Fruit fly (Drosophila melanogaster) whole organism, embryonic: ENCODE measurements around the gene TwdlM.

Source experiments
- ATbp ChIP-seq: fragments of 200-800 bp; sonication (Bioruptor generic); optimal IDR thresholded peaks from 2 replicates; lab custom pipeline; 2017; ENCODE audit warnings: missing biosample characterization, mild to moderate bottlenecking, missing genetic modification characterization, missing genetic modification reagents
- Atf3 ChIP-seq: fragments of 200-800 bp; sonication (Bioruptor generic); optimal IDR thresholded peaks from 3 replicates; lab custom pipeline; 2016; ENCODE audit warnings: missing biosample characterization, missing genetic modification characterization
- Awh ChIP-seq: fragments of 200-800 bp; sonication (Bioruptor generic); IDR thresholded peaks from 2 replicates; pipeline ENCODE4, ENCODE4 v1.3.6; 2022; ENCODE audit warnings: missing biosample characterization, missing genetic modification characterization
- B-H2 ChIP-seq: fragments of 200-800 bp; sonication (Bioruptor generic); optimal IDR thresholded peaks from 2 replicates; lab custom pipeline; 2018; ENCODE audit warnings: missing biosample characterization, mild to moderate bottlenecking, missing genetic modification characterization
- CG12391 ChIP-seq: fragments of 200-800 bp; sonication (Bioruptor generic); optimal IDR thresholded peaks from 3 replicates; lab custom pipeline; 2018; ENCODE audit warnings: missing biosample characterization, mild to moderate bottlenecking, missing genetic modification characterization, moderate library complexity
- CG12744 ChIP-seq: fragments of 200-800 bp; sonication (Bioruptor generic); optimal IDR thresholded peaks from 2 replicates; lab custom pipeline; 2016; ENCODE audit warnings: missing biosample characterization, missing genetic modification characterization
- CG12769 ChIP-seq: fragments of 200-800 bp; sonication (Bioruptor generic); optimal IDR thresholded peaks from 2 replicates; lab custom pipeline; 2019; ENCODE audit warnings: missing biosample characterization, mild to moderate bottlenecking, missing genetic modification characterization, moderate library complexity
- CG12942 ChIP-seq: fragments of 200-800 bp; sonication (Bioruptor generic); optimal IDR thresholded peaks from 3 replicates; lab custom pipeline; 2016; ENCODE audit warnings: missing biosample characterization, missing genetic modification characterization
- CG13296 ChIP-seq: fragments of 200-800 bp; sonication (Bioruptor generic); optimal IDR thresholded peaks from 3 replicates; lab custom pipeline; 2018; ENCODE audit warnings: missing biosample characterization, mild to moderate bottlenecking, missing genetic modification characterization
- CG13624 ChIP-seq: fragments of 200-800 bp; sonication (Bioruptor generic); optimal IDR thresholded peaks from 2 replicates; lab custom pipeline; 2016; ENCODE audit warnings: missing biosample characterization, missing genetic modification characterization
- CG13775 ChIP-seq: fragments of 200-800 bp; sonication (Bioruptor generic); optimal IDR thresholded peaks from 3 replicates; lab custom pipeline; 2017; ENCODE audit warnings: missing biosample characterization, mild to moderate bottlenecking, missing genetic modification characterization
- CG14965 ChIP-seq: fragments of 200-800 bp; sonication (Bioruptor generic); optimal IDR thresholded peaks from 2 replicates; lab custom pipeline; 2016; ENCODE audit warnings: missing biosample characterization, missing genetic modification characterization, borderline replicate concordance
- CG1529 ChIP-seq: fragments of 200-800 bp; sonication (Bioruptor generic); optimal IDR thresholded peaks from 3 replicates; lab custom pipeline; 2018; ENCODE audit warnings: missing biosample characterization, missing genetic modification characterization
- CG17912 ChIP-seq: fragments of 200-800 bp; sonication (Bioruptor generic); optimal IDR thresholded peaks from 2 replicates; lab custom pipeline; 2018; ENCODE audit warnings: missing biosample characterization, mild to moderate bottlenecking, missing genetic modification characterization
- CG33213 ChIP-seq: fragments of 200-800 bp; sonication (Bioruptor generic); optimal IDR thresholded peaks from 3 replicates; lab custom pipeline; 2016; ENCODE audit warnings: missing biosample characterization, missing genetic modification characterization
- CG34376 ChIP-seq: fragments of 200-800 bp; sonication (Bioruptor generic); optimal IDR thresholded peaks from 2 replicates; lab custom pipeline; 2018; ENCODE audit warnings: missing biosample characterization, mild to moderate bottlenecking, missing genetic modification characterization
- CG4730 ChIP-seq: fragments of 200-800 bp; sonication (Bioruptor generic); IDR thresholded peaks from 2 replicates; pipeline ENCODE4 v1.3.6; 2022; ENCODE audit warnings: missing biosample characterization, missing genetic modification characterization
- CG5953 ChIP-seq: fragments of 200-800 bp; sonication (Bioruptor generic); IDR thresholded peaks from 2 replicates; pipeline ENCODE4 v1.3.6; 2022; ENCODE audit warnings: missing biosample characterization, missing genetic modification characterization
- CG6254 ChIP-seq: fragments of 200-800 bp; sonication (Bioruptor generic); optimal IDR thresholded peaks from 3 replicates; lab custom pipeline; 2017; ENCODE audit warnings: mild to moderate bottlenecking, missing biosample characterization, missing genetic modification reagents, missing genetic modification characterization
- CG6689 ChIP-seq: fragments of 200-800 bp; sonication (Bioruptor generic); IDR thresholded peaks from 2 replicates; pipeline ENCODE4 v1.3.6; 2022; ENCODE audit warnings: missing biosample characterization, missing genetic modification characterization
- CG7786 ChIP-seq: fragments of 200-800 bp; sonication (Bioruptor generic); optimal IDR thresholded peaks from 2 replicates; lab custom pipeline; 2016; ENCODE audit warnings: missing biosample characterization, missing genetic modification characterization
- CG8290 ChIP-seq, 3 experiments: fragments of 200-800 bp; sonication (Bioruptor generic); optimal IDR thresholded peaks; 2 replicates each; lab custom pipeline; 2016 to 2019; ENCODE audit warnings: missing biosample characterization in 3 of 3, missing genetic modification characterization in 3 of 3, mild to moderate bottlenecking in 2 of 3, moderate library complexity in 1 of 3
- CG8478 ChIP-seq: fragments of >200 bp; optimal IDR thresholded peaks from 2 replicates; lab custom pipeline; 2018
- CG9876 ChIP-seq: fragments of 200-800 bp; sonication (Bioruptor generic); optimal IDR thresholded peaks from 2 replicates; lab custom pipeline; 2016; ENCODE audit warnings: missing biosample characterization, missing genetic modification characterization
- CHES-1-like ChIP-seq: fragments of 200-800 bp; sonication (Bioruptor generic); optimal IDR thresholded peaks from 2 replicates; lab custom pipeline; 2016; ENCODE audit warnings: missing biosample characterization, missing genetic modification characterization
- Dip3 ChIP-seq: fragments of 200-800 bp; sonication (Bioruptor generic); optimal IDR thresholded peaks from 3 replicates; lab custom pipeline; 2016; ENCODE audit warnings: missing biosample characterization, missing genetic modification characterization
- Dll ChIP-seq: fragments of 200-800 bp; sonication (Bioruptor generic); IDR thresholded peaks from 4 replicates; pipeline ENCODE4 v1.3.6; 2022; ENCODE audit warnings: missing biosample characterization, missing genetic modification characterization; ENCODE audit not compliant: partially characterized antibody
- Eip74EF ChIP-seq, 2 experiments: fragments of 200-800 bp in 1 of 2; fragments of >200 bp in 1 of 2; sonication (Bioruptor generic) in 1 of 2; optimal IDR thresholded peaks; 2 replicates each; lab custom pipeline; 2017 to 2019; ENCODE audit warnings: missing biosample characterization in 2 of 2, missing genetic modification characterization in 2 of 2, mild to moderate bottlenecking in 1 of 2, moderate library complexity in 1 of 2
- Ets65A ChIP-seq: fragments of 200-800 bp; sonication (Bioruptor generic); peaks from one replicate; lab custom pipeline; 2016; ENCODE audit warnings: missing biosample characterization, missing genetic modification characterization
- HLH54F ChIP-seq: fragments of 200-800 bp; sonication (Bioruptor generic); optimal IDR thresholded peaks from 3 replicates; lab custom pipeline; 2016; ENCODE audit warnings: missing biosample characterization, missing genetic modification characterization
- Hr51 ChIP-seq, 2 experiments: fragments of 200-800 bp; sonication (Bioruptor generic); optimal IDR thresholded peaks; 2 replicates in 1 of 2; 3 replicates in 1 of 2; lab custom pipeline; 2016 to 2018; ENCODE audit warnings: missing biosample characterization in 2 of 2, missing genetic modification characterization in 2 of 2, mild to moderate bottlenecking in 1 of 2, moderate library complexity in 1 of 2
- MBD-R2 ChIP-seq: fragments of 200-800 bp; sonication (Bioruptor generic); IDR thresholded peaks from 2 replicates; pipeline ENCODE4 v1.3.6; 2022; ENCODE audit warnings: missing biosample characterization, missing genetic modification characterization
- MTF-1 ChIP-seq: fragments of 200-800 bp; sonication (Bioruptor generic); optimal IDR thresholded peaks from 2 replicates; lab custom pipeline; 2018; ENCODE audit warnings: missing biosample characterization, mild to moderate bottlenecking, missing genetic modification characterization, borderline replicate concordance
- Nf-YB ChIP-seq: fragments of 200-800 bp; sonication (Bioruptor generic); optimal IDR thresholded peaks from 3 replicates; lab custom pipeline; 2019; ENCODE audit warnings: missing biosample characterization, mild to moderate bottlenecking, missing genetic modification characterization, moderate library complexity
- Pdp1 ChIP-seq, 2 experiments: fragments of 200-800 bp; sonication (Bioruptor generic); optimal IDR thresholded peaks; 3 replicates each; lab custom pipeline; 2016; ENCODE audit warnings: missing biosample characterization in 2 of 2, missing genetic modification characterization in 2 of 2, mild to moderate bottlenecking in 1 of 2, moderate library complexity in 1 of 2
- Rfx ChIP-seq: fragments of 200-800 bp; sonication (Bioruptor generic); IDR thresholded peaks from 2 replicates; pipeline ENCODE4 v1.3.6; 2022; ENCODE audit warnings: missing biosample characterization, missing genetic modification characterization
- TFAM ChIP-seq: fragments of 200-800 bp; sonication (Bioruptor generic); optimal IDR thresholded peaks from 2 replicates; lab custom pipeline; 2017; ENCODE audit warnings: missing biosample characterization, missing genetic modification characterization, inconsistent platforms
- cwo ChIP-seq: fragments of 200-800 bp; sonication (Bioruptor generic); optimal IDR thresholded peaks from 3 replicates; lab custom pipeline; 2017; ENCODE audit warnings: missing biosample characterization, missing genetic modification characterization, mild to moderate bottlenecking, moderate library complexity, missing genetic modification reagents
- dati ChIP-seq: fragments of 200-800 bp; sonication (Bioruptor generic); IDR thresholded peaks from 2 replicates; pipeline ENCODE4 v1.3.6; 2022; ENCODE audit warnings: missing biosample characterization, missing genetic modification characterization
- eve ChIP-seq, 2 experiments: fragments of >200 bp; optimal IDR thresholded peaks; 2 replicates each; lab custom pipeline; 2017; ENCODE audit warnings: missing biosample characterization in 2 of 2, missing genetic modification characterization in 2 of 2
- ftz-f1 ChIP-seq: fragments of 200-800 bp; sonication (Bioruptor generic); optimal IDR thresholded peaks from 2 replicates; lab custom pipeline; 2016; ENCODE audit warnings: missing biosample characterization, missing genetic modification characterization
- grn ChIP-seq: fragments of 200-800 bp; sonication (Bioruptor generic); optimal IDR thresholded peaks from 3 replicates; lab custom pipeline; 2017; ENCODE audit warnings: missing biosample characterization, missing genetic modification characterization
- kni ChIP-seq: fragments of 200-800 bp; sonication (Bioruptor generic); optimal IDR thresholded peaks from 3 replicates; lab custom pipeline; 2017; ENCODE audit warnings: mild to moderate bottlenecking, missing biosample characterization, missing genetic modification reagents, missing genetic modification characterization
- knrl ChIP-seq: fragments of 200-800 bp; sonication (Bioruptor generic); IDR thresholded peaks from 3 replicates; pipeline ENCODE4 v1.3.6; 2022; ENCODE audit warnings: missing biosample characterization, missing genetic modification characterization; ENCODE audit not compliant: partially characterized antibody
- lab ChIP-seq: fragments of 200-800 bp; sonication (Bioruptor generic); optimal IDR thresholded peaks from 3 replicates; lab custom pipeline; 2017; ENCODE audit warnings: missing biosample characterization, missing genetic modification characterization, mild to moderate bottlenecking, moderate library complexity, missing genetic modification reagents
- pan ChIP-seq, 4 experiments: fragments of >200 bp in 3 of 4; fragments of 200-800 bp in 1 of 4; sonication (Bioruptor generic) in 1 of 4; optimal IDR thresholded peaks in 3 of 4; IDR thresholded peaks in 1 of 4; 2 replicates each; pipeline versions ENCODE4 v1.3.6 to Lab custom; 2017 to 2022; ENCODE audit warnings: missing biosample characterization in 2 of 4, missing genetic modification characterization in 2 of 4, mixed read lengths in 1 of 4
- slou ChIP-seq: fragments of 200-800 bp; sonication (Bioruptor generic); optimal IDR thresholded peaks from 3 replicates; lab custom pipeline; 2016; ENCODE audit warnings: missing biosample characterization, missing genetic modification characterization
- sqz ChIP-seq: fragments of 200-800 bp; sonication (Bioruptor generic); optimal IDR thresholded peaks from 3 replicates; lab custom pipeline; 2018; ENCODE audit warnings: missing biosample characterization, mild to moderate bottlenecking, missing genetic modification characterization
- zf30C ChIP-seq: fragments of 200-800 bp; sonication (Bioruptor generic); optimal IDR thresholded peaks from 3 replicates; lab custom pipeline; 2018; ENCODE audit warnings: missing biosample characterization, mild to moderate bottlenecking, missing genetic modification characterization

Gene TwdlM

DNA sequence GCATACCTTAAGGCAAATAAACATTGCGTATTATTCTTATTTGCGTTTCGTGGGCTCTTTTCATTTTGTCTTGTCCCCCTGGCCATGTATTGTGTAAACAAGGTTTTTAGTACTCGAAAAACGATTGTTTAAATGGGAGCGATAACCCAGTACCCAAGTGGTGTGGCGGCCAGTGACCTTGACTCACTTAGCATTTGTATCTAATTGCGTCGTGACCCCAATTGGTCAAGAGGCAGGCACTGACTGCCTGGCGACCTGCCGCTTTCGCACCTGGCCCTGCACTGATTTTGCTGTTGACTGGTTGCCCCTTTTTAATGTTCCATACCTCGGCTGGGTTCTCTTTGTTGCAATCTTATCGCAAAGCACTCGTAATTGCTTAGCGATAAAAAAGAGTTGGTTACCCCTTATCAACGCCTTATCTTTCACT is 30.7 kb upstream of the TwdlM start (continued):
- TF ChIP-seq ftz-f1 (GFP tag; lab: Kevin White, UChicago) (peak; percentile 81), Ets65A (GFP tag; lab: Kevin White, UChicago) (no peak), CG34376 (GFP tag; lab: Kevin White, UChicago) (peak; percentile 64), Atf3 (GFP tag; lab: Kevin White, UChicago) (no peak), MTF-1 (GFP tag; lab: Kevin White, UChicago) (no peak), knrl (GFP tag; lab: Robert Waterston, UW) (no peak), CG4730 (GFP tag; lab: Robert Waterston, UW) (no peak), Dll (no peak), CG1529 (GFP tag; lab: Kevin White, UChicago) (no peak), sqz (no peak), Nf-YB (GFP tag; lab: Kevin White, UChicago) (no peak), HLH54F (GFP tag; lab: Kevin White, UChicago) (no peak), Awh (0 out of 2 replicates have a peak, but pooled peaks have one; percentile 43), CG8478 (lab: Kevin White, UChicago) (no peak), ATbp (GFP tag; lab: Kevin White, UChicago) (peak; percentile 55), cwo (GFP tag; lab: Kevin White, UChicago) (no peak), Eip74EF (GFP tag; optimal IDR thresholded peaks at IDR 0.05; lab: Kevin White, UChicago) (no peak), B-H2 (GFP tag; lab: Kevin White, UChicago) (no peak), Rfx (GFP tag; lab: Robert Waterston, UW) (peak; percentile 23; the same call in 1 of the 2 replicates), Pdp1 (GFP tag; optimal IDR thresholded peaks at IDR 0.05; lab: Kevin White, UChicago) (peak in 1 of 2 experiments; percentile 7), grn (GFP tag; lab: Kevin White, UChicago) (peak; percentile 72), CG12769 (peak; percentile 52), eve (GFP tag; optimal IDR thresholded peaks at IDR 0.05; lab: Kevin White, UChicago) (no peak), kni (no peak), CG13624 (GFP tag; lab: Kevin White, UChicago) (peak; percentile 25), CG9876 (GFP tag; lab: Kevin White, UChicago) (no peak), CG33213 (GFP tag; lab: Kevin White, UChicago) (no peak), CG7786 (GFP tag; lab: Kevin White, UChicago) (no peak), CG12391 (tag; lab: Kevin White, UChicago) (no peak), slou (no peak), CG13296 (peak; percentile 31), lab (peak; percentile 67), CG5953 (GFP tag; lab: Robert Waterston, UW) (no peak), dati (GFP tag; lab: Robert Waterston, UW) (no peak), MBD-R2 (GFP tag; lab: Robert Waterston, UW) (no peak), pan (optimal IDR thresholded peaks at IDR 0.05; lab: Kevin White, UChicago) (no peak), pan (GFP tag; optimal IDR thresholded peaks at IDR 0.05 in 1 of 2, IDR thresholded peaks at IDR 0.05 in 1 of 2) (peak in 1 of 2 experiments; percentile 36), CG6689 (no peak), CG14965 (GFP tag; lab: Kevin White, UChicago) (no peak), CG12942 (GFP tag; lab: Kevin White, UChicago) (no peak), CG6254 (GFP tag; lab: Kevin White, UChicago) (no peak), CG17912 (no peak), TFAM (GFP tag; lab: Kevin White, UChicago) (no peak), zf30C (no peak), CG8290 (GFP tag; optimal IDR thresholded peaks at IDR 0.05; lab: Kevin White, UChicago) (no peak), CG8290 (tag; optimal IDR thresholded peaks at IDR 0.05; lab: Kevin White, UChicago) (peak in 1 of 2 experiments; percentile 39), CG12744 (peak; percentile 9), CHES-1-like (GFP tag; lab: Kevin White, UChicago) (no peak), CG13775 (no peak), Dip3 (GFP tag; lab: Kevin White, UChicago) (no peak), Hr51 (GFP tag; optimal IDR thresholded peaks at IDR 0.05; lab: Kevin White, UChicago) (no peak)
